Fruit fly (Drosophila melanogaster): Measurements from ENCODE around the gene wol.

The wol gene

dm6 chr2L:8274958-8275584 lies 27.7 kb downstream of the wol start (continued):
- TF ChIP-seq D (optimal IDR thresholded peaks at IDR 0.05): no peak
- TF ChIP-seq D (GFP tag; optimal IDR thresholded peaks at IDR 0.05): peak; percentile 61
- TF ChIP-seq trem (tag; optimal IDR thresholded peaks at IDR 0.05): peak; percentile 80
- TF ChIP-seq CG15479 (GFP tag; optimal IDR thresholded peaks at IDR 0.05): peak; percentile 85
- TF ChIP-seq CG14014 (GFP tag; IDR thresholded peaks at IDR 0.05): peak; percentile 36; the same call in 1 of the 2 replicates
- TF ChIP-seq Mes4 (GFP tag; optimal IDR thresholded peaks at IDR 0.05): no peak
- TF ChIP-seq Bteb2 (GFP tag; optimal IDR thresholded peaks at IDR 0.05): peak; percentile 19
- peak; percentile 19 for TF ChIP-seq Lhr (GFP tag; optimal IDR thresholded peaks at IDR 0.05)
- peak; percentile 80 for TF ChIP-seq CG11504 (tag; optimal IDR thresholded peaks at IDR 0.05)
- TF ChIP-seq CG7839 (tag; optimal IDR thresholded peaks at IDR 0.05): peak; percentile 78
- TF ChIP-seq luna (GFP tag; optimal IDR thresholded peaks at IDR 0.05): no peak
- no peak for TF ChIP-seq Kr (GFP tag; optimal IDR thresholded peaks at IDR 0.05)
- peak; percentile 4 for TF ChIP-seq CG5245 (GFP tag; optimal IDR thresholded peaks at IDR 0.05)
- TF ChIP-seq ara (GFP tag; IDR thresholded peaks at IDR 0.05): peak; percentile 61; the same call in 1 of the 2 replicates
- TF ChIP-seq HHEX (GFP tag; optimal IDR thresholded peaks at IDR 0.05): peak; percentile 34
- TF ChIP-seq CG6683 (GFP tag; optimal IDR thresholded peaks at IDR 0.05): peak; percentile 8
- TF ChIP-seq pan (optimal IDR thresholded peaks at IDR 0.05): no peak
- TF ChIP-seq pan (GFP tag; optimal IDR thresholded peaks at IDR 0.05 in 1 of 2, IDR thresholded peaks at IDR 0.05 in 1 of 2): peak in 1 of 2 experiments; percentile 59
- no peak for TF ChIP-seq Hmx (GFP tag; optimal IDR thresholded peaks at IDR 0.05)
- peak; percentile 79 for TF ChIP-seq vvl (GFP tag; IDR thresholded peaks at IDR 0.05)
- no peak for TF ChIP-seq bigmax (GFP tag; optimal IDR thresholded peaks at IDR 0.05)
- TF ChIP-seq CG9817 (tag; optimal IDR thresholded peaks at IDR 0.05): peak; percentile 19
- peak in 1 of 3 experiments; percentile 82 for TF ChIP-seq lola (GFP tag; optimal IDR thresholded peaks at IDR 0.05)
- TF ChIP-seq Drgx (GFP tag; IDR thresholded peaks at IDR 0.05): peak; percentile 77
- peak; percentile 36 for TF ChIP-seq Dek (tag; optimal IDR thresholded peaks at IDR 0.05)
- peak; percentile 63 for TF ChIP-seq CG17385 (GFP tag; optimal IDR thresholded peaks at IDR 0.05)
- TF ChIP-seq az2 (GFP tag; optimal IDR thresholded peaks at IDR 0.05): peak; percentile 51
- TF ChIP-seq CG10431 (GFP tag; optimal IDR thresholded peaks at IDR 0.05): no peak
- no peak for TF ChIP-seq her (GFP tag; optimal IDR thresholded peaks at IDR 0.05)
- peak; percentile 56 for TF ChIP-seq H2.0 (GFP tag; IDR thresholded peaks at IDR 0.05)
- TF ChIP-seq stwl (tag; optimal IDR thresholded peaks at IDR 0.05): peak; percentile 24
- peak; percentile 16; the same call in 1 of the 2 replicates for TF ChIP-seq CG7372 (GFP tag; IDR thresholded peaks at IDR 0.05)
- TF ChIP-seq slbo (GFP tag; IDR thresholded peaks at IDR 0.05): peak; percentile 60
- TF ChIP-seq CG30403 (GFP tag; optimal IDR thresholded peaks at IDR 0.05): peak; percentile 70
- TF ChIP-seq CG2875 (GFP tag; optimal IDR thresholded peaks at IDR 0.05): peak; percentile 65
- peak; percentile 13 for TF ChIP-seq CG8281 (tag; optimal IDR thresholded peaks at IDR 0.05)
- TF ChIP-seq ttk (GFP tag; IDR thresholded peaks at IDR 0.05): 0 out of 2 replicates have a peak, but pooled peaks have one; percentile 27
- peak; percentile 28; the same call in 1 of the 2 replicates for TF ChIP-seq peb (GFP tag; IDR thresholded peaks at IDR 0.05)
- TF ChIP-seq CG16813 (GFP tag; IDR thresholded peaks at IDR 0.05; ENCODE audit: partially characterized antibody): no peak
- peak; percentile 58 for TF ChIP-seq odd (GFP tag; optimal IDR thresholded peaks at IDR 0.05)
- TF ChIP-seq Fer1 (GFP tag; optimal IDR thresholded peaks at IDR 0.05): peak; percentile 38
- no peak for TF ChIP-seq CG1024 (GFP tag; IDR thresholded peaks at IDR 0.05)
- no peak for TF ChIP-seq hkb (optimal IDR thresholded peaks at IDR 0.05)
- TF ChIP-seq hkb (GFP tag; IDR thresholded peaks at IDR 0.05): peak; percentile 69
- peak; percentile 88 for TF ChIP-seq dmrt11E (tag; optimal IDR thresholded peaks at IDR 0.05)
- TF ChIP-seq CG16779 (GFP tag; IDR thresholded peaks at IDR 0.05): no peak
- TF ChIP-seq schlank (tag; optimal IDR thresholded peaks at IDR 0.05): no peak
- peak; percentile 42 for TF ChIP-seq ATbp (GFP tag; optimal IDR thresholded peaks at IDR 0.05)
- no peak for TF ChIP-seq CG3163 (GFP tag; optimal IDR thresholded peaks at IDR 0.05)
- no peak for TF ChIP-seq abd-A (tag; optimal IDR thresholded peaks at IDR 0.05)
